Worm (Caenorhabditis elegans): Measurements from ENCODE around the gene manf-1.

- TF ChIP-seq peb-1 (tag; optimal IDR thresholded peaks at IDR 0.05) (no peak), F13H6.1 (tag; optimal IDR thresholded peaks at IDR 0.05) (no peak), elt-3 (tag; optimal IDR thresholded peaks at IDR 0.05) (no peak), skn-1 (tag; optimal IDR thresholded peaks at IDR 0.05) (no peak), mab-5 (tag; optimal IDR thresholded peaks at IDR 0.05) (no peak), lin-11 (tag; optimal IDR thresholded peaks at IDR 0.05) (no peak), elt-1 (tag; optimal IDR thresholded peaks at IDR 0.05) (no peak), unc-62 (GFP tag; optimal IDR thresholded peaks at IDR 0.05) (no peak), ama-1 (optimal IDR thresholded peaks at IDR 0.05) (no peak), nhr-77 (tag; optimal IDR thresholded peaks at IDR 0.05) (no peak), nhr-237 (tag; optimal IDR thresholded peaks at IDR 0.05) (no peak), R02D3.7 (tag; optimal IDR thresholded peaks at IDR 0.05) (no peak)
Observed at ce11 chrIV:2971060-2971459, 42.8 kb upstream of the manf-1 start.

Data from whole organism, L2 larva.